Fruit fly (Drosophila melanogaster) S2 (cell line): ENCODE measurements around the gene CG42866.

ENCODE experiments used
- CG8478 ChIP-seq: fragments of >200 bp; optimal IDR thresholded peaks from 2 replicates; lab custom pipeline; 2018
- CTCF ChIP-seq, 2 experiments: fragments of >200 bp; optimal IDR thresholded peaks; 2 replicates each; lab custom pipeline; 2018

CG42866 gene

dm6 chr2L:19916982-19917381 lies 44.5 kb downstream of the CG42866 start:
- TF ChIP-seq CTCF (optimal IDR thresholded peaks at IDR 0.05; lab: Kevin White, UChicago) (no peak), CG8478 (lab: Kevin White, UChicago) (no peak)

DNA sequence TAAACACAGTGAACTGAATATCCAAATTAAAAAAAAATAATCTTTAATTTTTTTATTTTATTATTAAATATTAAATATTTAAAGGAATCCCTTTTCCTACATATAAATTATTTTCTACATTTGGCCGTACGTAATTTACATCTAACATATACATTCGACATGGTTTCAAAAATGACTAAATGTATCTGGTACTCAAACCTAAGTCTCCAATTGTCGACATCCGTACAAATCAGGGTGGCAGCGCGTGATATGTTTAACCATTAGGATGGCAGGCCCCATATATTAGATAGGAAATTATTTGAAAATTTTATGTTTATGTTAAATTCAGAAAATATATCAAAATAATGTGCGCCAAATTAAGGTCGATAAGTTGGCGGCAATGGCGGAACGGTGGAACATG lies 46.3 kb downstream of the CG42866 start:
- TF ChIP-seq CTCF (optimal IDR thresholded peaks at IDR 0.05; lab: Kevin White, UChicago) (peak; percentile 32 to 75), CG8478 (lab: Kevin White, UChicago) (no peak)

dm6 chr2L:19913416-19913815 lies 48.1 kb downstream of the CG42866 start, which contains the start of gene TotE:
Gene TotE, minus strand, starts transcription at chr2L:19913516.
- TF ChIP-seq CG8478 (lab: Kevin White, UChicago) (no peak), CTCF (optimal IDR thresholded peaks at IDR 0.05; lab: Kevin White, UChicago) (no peak)

dm6 chr2L:19912277-19912676 lies 49.2 kb downstream of the CG42866 start, which contains the start of gene TotF:
Gene TotF, minus strand, starts transcription at chr2L:19912377.
- no peak for TF ChIP-seq CTCF (optimal IDR thresholded peaks at IDR 0.05; lab: Kevin White, UChicago)
- TF ChIP-seq CG8478 (lab: Kevin White, UChicago) = no peak
